Worm (Caenorhabditis elegans) whole organism, young adult: Measurements from ENCODE around the gene D2023.3.
A peak's percentile ranks its signal among the peaks of the same experiment; 100 is the strongest.

Experiments used
- B0035.1 ChIP-seq: sonication (generic microtip); optimal IDR thresholded peaks from 2 replicates; lab custom pipeline; 2016; ENCODE audit warnings: missing genetic modification characterization, mild to moderate bottlenecking, missing compliant biosample characterization, missing genotype, missing genetic modification reagents
- B0336.3 ChIP-seq: fragments of 200-800 bp; sonication (Bioruptor generic); IDR thresholded peaks from 2 replicates; pipeline ENCODE4 v1.3.6; 2022; ENCODE audit warnings: missing genetic modification characterization, missing compliant biosample characterization
- C06A6.2 ChIP-seq: fragments of 200-800 bp; sonication (Bioruptor generic); conservative IDR thresholded peaks from 2 replicates; pipeline ENCODE4 v1.3.6; 2022; ENCODE audit warnings: missing genetic modification characterization, missing compliant biosample characterization
- F23B12.7 ChIP-seq: sonication (generic microtip); optimal IDR thresholded peaks from 2 replicates; lab custom pipeline; 2017; ENCODE audit warnings: missing genetic modification characterization, mild to moderate bottlenecking, missing compliant biosample characterization, antibody characterized with exemption, moderate library complexity; ENCODE audit not compliant: insufficient read depth
- F37B4.10 ChIP-seq: fragments of 200-800 bp; sonication (Bioruptor generic); IDR thresholded peaks from 2 replicates; pipeline ENCODE4 v1.3.6; 2022; ENCODE audit warnings: missing genetic modification characterization, missing compliant biosample characterization
- F39B2.1 ChIP-seq: fragments of 200-800 bp; sonication (Bioruptor generic); IDR thresholded peaks from 2 replicates; pipeline ENCODE4 v1.3.6; 2022; ENCODE audit warnings: missing genetic modification reagents, missing genetic modification characterization, missing compliant biosample characterization
- F52B5.7 ChIP-seq: sonication (generic microtip); optimal IDR thresholded peaks from 2 replicates; lab custom pipeline; 2016; ENCODE audit warnings: mild to moderate bottlenecking, missing genetic modification characterization, missing compliant biosample characterization
- F55B11.4 ChIP-seq: sonication (generic microtip); optimal IDR thresholded peaks from 2 replicates; lab custom pipeline; 2016; ENCODE audit warnings: missing compliant biosample characterization, missing genetic modification characterization, borderline replicate concordance; ENCODE audit not compliant: insufficient read depth
- F57C9.4 ChIP-seq: sonication (generic microtip); optimal IDR thresholded peaks from 2 replicates; lab custom pipeline; 2017; ENCODE audit warnings: mild to moderate bottlenecking, missing genetic modification characterization, missing compliant biosample characterization
- T07F8.4 ChIP-seq: sonication (generic microtip); optimal IDR thresholded peaks from 2 replicates; lab custom pipeline; 2016; ENCODE audit warnings: mild to moderate bottlenecking, missing genetic modification characterization, moderate library complexity, missing compliant biosample characterization
- Y56A3A.18 ChIP-seq: fragments of 200-800 bp; sonication (Bioruptor generic); IDR thresholded peaks from 2 replicates; pipeline ENCODE4 v1.3.6; 2022; ENCODE audit warnings: missing genetic modification reagents, missing genetic modification characterization, missing compliant biosample characterization
- Y95B8A.8 ChIP-seq: fragments of 200-800 bp; sonication (Bioruptor generic); IDR thresholded peaks from 2 replicates; pipeline ENCODE4 v1.3.6; 2022; ENCODE audit warnings: missing genetic modification reagents, missing genetic modification characterization, missing compliant biosample characterization
- attf-3 ChIP-seq: fragments of 200-800 bp; sonication (Bioruptor generic); conservative IDR thresholded peaks from 2 replicates; pipeline ENCODE4 v1.3.6; 2022; ENCODE audit warnings: missing genetic modification reagents, missing genetic modification characterization, missing compliant biosample characterization
- bed-1 ChIP-seq: fragments of 200-800 bp; sonication (Bioruptor generic); IDR thresholded peaks from 2 replicates; pipeline ENCODE4 v1.3.6; 2022; ENCODE audit warnings: missing genetic modification reagents, missing genetic modification characterization, missing compliant biosample characterization
- ceh-100 ChIP-seq: fragments of 200-800 bp; sonication (Bioruptor generic); IDR thresholded peaks from 2 replicates; pipeline ENCODE4 v1.3.6; 2022; ENCODE audit warnings: missing genetic modification reagents, missing genetic modification characterization, missing compliant biosample characterization
- ceh-40 ChIP-seq: fragments of 200-800 bp; sonication (Bioruptor generic); IDR thresholded peaks from 2 replicates; pipeline ENCODE4 v1.3.6; 2022; ENCODE audit warnings: missing genetic modification characterization, missing compliant biosample characterization
- ceh-58 ChIP-seq: fragments of 200-800 bp; sonication (Bioruptor generic); IDR thresholded peaks from 2 replicates; pipeline ENCODE4 v1.3.6; 2022; ENCODE audit warnings: missing genetic modification characterization, missing compliant biosample characterization
- dox-1 ChIP-seq: fragments of 200-800 bp; sonication (Bioruptor generic); IDR thresholded peaks from 2 replicates; pipeline ENCODE4 v1.3.6; 2022; ENCODE audit warnings: missing genetic modification reagents, missing genetic modification characterization, missing compliant biosample characterization
- efl-1 ChIP-seq: fragments of 150-350 bp; optimal IDR thresholded peaks from 2 replicates; lab custom pipeline; 2014; ENCODE audit warnings: missing biosample characterization, missing genetic modification reagents, missing genetic modification characterization
- egrh-3 ChIP-seq: fragments of 200-800 bp; sonication (Bioruptor generic); IDR thresholded peaks from 2 replicates; pipeline ENCODE4 v1.3.6; 2022; ENCODE audit warnings: missing genetic modification reagents, missing genetic modification characterization, missing compliant biosample characterization
- ekl-4 ChIP-seq: fragments of 200-800 bp; sonication (Bioruptor generic); IDR thresholded peaks from 2 replicates; pipeline ENCODE4 v1.3.6; 2022; ENCODE audit warnings: missing genetic modification reagents, missing genetic modification characterization, missing compliant biosample characterization
- hmg-20 ChIP-seq: fragments of 200-800 bp; sonication (Bioruptor generic); IDR thresholded peaks from 2 replicates; pipeline ENCODE4 v1.3.6; 2022; ENCODE audit warnings: missing genetic modification reagents, missing genetic modification characterization, missing compliant biosample characterization
- hsf-1 ChIP-seq: fragments of 200-800 bp; sonication (Bioruptor generic); IDR thresholded peaks from 2 replicates; pipeline ENCODE4 v1.3.6; 2022; ENCODE audit warnings: missing genetic modification reagents, missing genetic modification characterization, missing compliant biosample characterization
- lag-1 ChIP-seq: fragments of 200-800 bp; sonication (Bioruptor generic); IDR thresholded peaks from 2 replicates; pipeline ENCODE4 v1.3.6; 2022; ENCODE audit warnings: missing genetic modification reagents, missing genetic modification characterization, missing compliant biosample characterization
- lin-26 ChIP-seq: fragments of 200-800 bp; sonication (Bioruptor generic); IDR thresholded peaks from 2 replicates; pipeline ENCODE4 v1.3.6; 2022; ENCODE audit warnings: missing genetic modification reagents, missing genetic modification characterization, missing compliant biosample characterization
- mcd-1 ChIP-seq: fragments of 200-800 bp; sonication (Bioruptor generic); IDR thresholded peaks from 2 replicates; pipeline ENCODE4 v1.3.6; 2022; ENCODE audit warnings: missing genetic modification reagents, missing genetic modification characterization, missing compliant biosample characterization
- mes-4 ChIP-seq: sonication (generic microtip); optimal IDR thresholded peaks from 2 replicates; lab custom pipeline; 2016; ENCODE audit warnings: missing genotype, missing genetic modification characterization, missing compliant biosample characterization
- nfya-1 ChIP-seq: sonication (generic microtip); optimal IDR thresholded peaks from 2 replicates; lab custom pipeline; 2017; ENCODE audit warnings: antibody characterized with exemption, missing compliant biosample characterization, missing genetic modification characterization, borderline replicate concordance; ENCODE audit not compliant: insufficient read depth
- nhr-27 ChIP-seq: fragments of 200-800 bp; sonication (Bioruptor generic); optimal IDR thresholded peaks from 2 replicates; lab custom pipeline; 2018; ENCODE audit warnings: mild to moderate bottlenecking, missing genetic modification characterization, moderate library complexity, missing compliant biosample characterization
- nhr-80 ChIP-seq: sonication (generic microtip); optimal IDR thresholded peaks from 2 replicates; lab custom pipeline; 2016; ENCODE audit warnings: missing genetic modification characterization, missing compliant biosample characterization
- nhr-90 ChIP-seq: sonication (generic microtip); optimal IDR thresholded peaks from 2 replicates; lab custom pipeline; 2016; ENCODE audit warnings: missing genotype, mild to moderate bottlenecking, missing genetic modification characterization, missing compliant biosample characterization
- pbrm-1 ChIP-seq: fragments of 200-800 bp; sonication (Bioruptor generic); IDR thresholded peaks from 2 replicates; pipeline ENCODE4 v1.3.6; 2022; ENCODE audit warnings: missing genetic modification reagents, missing genetic modification characterization, missing compliant biosample characterization
- rcor-1 ChIP-seq: fragments of 200-800 bp; sonication (Bioruptor generic); IDR thresholded peaks from 2 replicates; pipeline ENCODE4 v1.3.6; 2022; ENCODE audit warnings: missing genetic modification reagents, missing genetic modification characterization, missing compliant biosample characterization
- sdz-38 ChIP-seq: sonication (generic microtip); optimal IDR thresholded peaks from 2 replicates; lab custom pipeline; 2016; ENCODE audit warnings: missing genotype, missing genetic modification characterization, missing compliant biosample characterization
- snpc-3.4 ChIP-seq: sonication (generic microtip); optimal IDR thresholded peaks from 2 replicates; lab custom pipeline; 2017; ENCODE audit warnings: missing genetic modification characterization, mild to moderate bottlenecking, missing compliant biosample characterization, antibody characterized with exemption, moderate library complexity, missing genotype, missing genetic modification reagents
- somi-1 ChIP-seq: fragments of 200-800 bp; sonication (Bioruptor generic); optimal IDR thresholded peaks from 2 replicates; lab custom pipeline; 2018; ENCODE audit warnings: mild to moderate bottlenecking, missing genetic modification characterization, missing compliant biosample characterization
- tbp1 ChIP-seq: fragments of 200-800 bp; sonication (Bioruptor generic); optimal IDR thresholded peaks from 2 replicates; lab custom pipeline; 2018; ENCODE audit warnings: mild to moderate bottlenecking, missing genetic modification characterization, missing compliant biosample characterization
- tlf-1 ChIP-seq: fragments of 200-800 bp; sonication (Bioruptor generic); optimal IDR thresholded peaks from 2 replicates; lab custom pipeline; 2018; ENCODE audit warnings: mild to moderate bottlenecking, missing genetic modification characterization, missing compliant biosample characterization
- unc-130 ChIP-seq: sonication (generic microtip); optimal IDR thresholded peaks from 2 replicates; lab custom pipeline; 2016; ENCODE audit warnings: missing genetic modification reagents, missing genetic modification characterization, missing compliant biosample characterization
- zfh-2 ChIP-seq: fragments of 200-800 bp; sonication (Bioruptor generic); conservative IDR thresholded peaks from 2 replicates; pipeline ENCODE4 v1.3.6; 2022; ENCODE audit warnings: missing genetic modification reagents, missing genetic modification characterization, missing compliant biosample characterization
- ztf-6 ChIP-seq: fragments of 200-800 bp; sonication (Bioruptor generic); IDR thresholded peaks from 2 replicates; pipeline ENCODE4 v1.3.6; 2022; ENCODE audit warnings: missing genetic modification reagents, missing genetic modification characterization, missing compliant biosample characterization

The D2023.3 gene

DNA sequence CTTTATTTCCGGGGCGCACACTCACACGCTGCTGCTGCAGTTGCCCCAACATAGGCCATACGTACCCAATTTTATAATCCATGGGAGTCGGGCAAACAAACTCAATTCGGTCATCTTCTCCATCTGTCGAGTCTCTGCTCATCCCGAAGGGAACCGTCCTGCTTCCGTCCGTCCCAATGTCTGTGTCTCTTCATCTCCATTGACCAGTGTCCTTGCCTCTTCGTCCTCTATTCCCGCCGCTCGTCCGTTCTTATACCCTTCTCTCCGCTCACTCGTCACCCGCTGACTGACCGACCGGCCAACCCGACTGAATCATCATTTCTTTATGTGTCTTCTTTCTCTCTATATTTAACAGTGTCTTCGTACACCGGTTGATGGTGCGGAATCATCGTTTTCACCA, 33.0 kb upstream of the D2023.3 start (continued):
- TF ChIP-seq tbp1 (GFP tag; lab: Kevin White, UChicago) (peak; percentile 5), ekl-4 (peak; percentile 42; the same call in 1 of the 2 replicates), bed-1 (GFP tag; lab: Robert Waterston, UW) (no peak), dox-1 (peak; percentile 48; the same call in 1 of the 2 replicates), zfh-2 (GFP tag; lab: Robert Waterston, UW) (peak; percentile 88), ceh-40 (GFP tag; lab: Robert Waterston, UW) (no peak), ztf-6 (GFP tag; lab: Robert Waterston, UW) (no peak), mcd-1 (GFP tag; lab: Robert Waterston, UW) (0 out of 2 replicates have a peak, but pooled peaks have one; percentile 30), F39B2.1 (GFP tag; lab: Robert Waterston, UW) (no peak), F37B4.10 (GFP tag; lab: Robert Waterston, UW) (no peak), attf-3 (no peak), nhr-90 (tag; lab: Kevin White, UChicago) (no peak), C06A6.2 (GFP tag; lab: Robert Waterston, UW) (no peak), ceh-100 (GFP tag; lab: Robert Waterston, UW) (no peak), pbrm-1 (GFP tag; lab: Robert Waterston, UW) (no peak), nhr-80 (tag; lab: Kevin White, UChicago) (peak; percentile 31)

DNA sequence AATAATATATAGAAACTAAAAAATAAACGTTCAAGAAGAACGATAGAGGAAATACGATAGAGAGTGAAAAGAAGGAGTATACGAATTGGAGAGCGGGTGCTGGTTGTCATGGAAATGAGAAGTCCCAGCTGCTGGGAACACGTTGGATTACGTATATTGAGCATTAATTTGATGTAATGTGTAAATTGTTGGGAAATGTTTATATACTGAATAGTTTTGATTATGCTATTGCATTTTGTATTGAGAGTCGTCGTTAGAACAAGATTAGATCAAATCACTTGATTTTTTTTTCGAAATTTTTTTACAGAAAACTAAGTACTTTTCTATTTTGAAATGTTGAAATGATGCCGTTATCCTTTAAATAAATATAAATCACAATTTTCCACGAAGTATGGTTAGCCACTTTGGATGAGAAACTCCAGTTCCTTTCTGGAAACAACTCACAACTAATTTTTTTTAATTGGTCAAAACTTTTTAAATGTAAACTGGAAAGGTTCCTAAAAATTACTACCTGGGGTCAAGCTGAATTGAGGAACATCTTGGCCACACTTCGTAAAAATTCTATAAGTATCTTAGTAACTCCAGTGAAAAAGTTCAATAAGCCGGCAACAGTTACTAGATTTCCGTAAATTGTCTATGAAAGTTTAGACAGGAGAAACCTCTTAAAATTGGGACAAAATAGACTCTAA, 32.0 kb upstream of the D2023.3 start, which contains the start of gene nphp-4:
TSS of gene nphp-4 (minus strand) at position 51 of the 689 bp plus-strand sequence.
- TF ChIP-seq lag-1 (GFP tag; lab: Robert Waterston, UW) (no peak), rcor-1 (GFP tag; lab: Robert Waterston, UW) (no peak), Y95B8A.8 (GFP tag; lab: Robert Waterston, UW) (no peak), somi-1 (GFP tag; lab: Kevin White, UChicago) (no peak), lin-26 (GFP tag; lab: Robert Waterston, UW) (no peak), egrh-3 (GFP tag; lab: Robert Waterston, UW) (no peak), ekl-4 (no peak), F23B12.7 (tag; lab: Kevin White, UChicago) (no peak), zfh-2 (GFP tag; lab: Robert Waterston, UW) (no peak), efl-1 (GFP tag; lab: Kevin White, UChicago) (no peak), attf-3 (no peak), sdz-38 (no peak), snpc-3.4 (tag; lab: Kevin White, UChicago) (no peak), Y56A3A.18 (GFP tag; lab: Robert Waterston, UW) (no peak), hsf-1 (GFP tag; lab: Robert Waterston, UW) (no peak), ceh-58 (GFP tag; lab: Robert Waterston, UW) (no peak), nfya-1 (tag; lab: Kevin White, UChicago) (no peak)

DNA sequence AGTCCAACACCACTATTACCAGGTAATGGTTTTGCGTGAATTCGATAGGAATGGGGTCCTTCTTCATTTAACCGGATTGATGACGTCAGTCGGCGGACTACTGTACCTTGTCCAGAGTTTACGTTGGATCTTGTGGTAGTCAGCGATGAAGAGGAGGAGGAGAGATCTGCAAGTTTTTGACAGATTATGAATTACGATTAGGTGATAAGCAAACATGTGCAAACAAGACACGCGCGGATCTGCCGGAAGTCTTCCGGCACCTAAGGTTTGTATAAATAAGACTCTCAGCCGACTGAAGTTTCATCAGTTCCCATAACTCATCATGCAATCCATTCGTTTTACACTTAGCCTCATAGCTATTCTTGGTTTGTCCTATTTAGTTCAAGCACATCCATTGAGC, 27.4 kb upstream of the D2023.3 start, which contains the start of gene idpb-5:
TSS of gene idpb-5 (plus strand) at position 301 of the 400 bp plus-strand sequence.
- TF ChIP-seq nhr-80 (tag; lab: Kevin White, UChicago) (no peak), efl-1 (GFP tag; lab: Kevin White, UChicago) (no peak), tlf-1 (GFP tag; lab: Kevin White, UChicago) (no peak), attf-3 (no peak), unc-130 (GFP tag; lab: Kevin White, UChicago) (no peak), B0035.1 (tag; lab: Kevin White, UChicago) (no peak), F52B5.7 (tag; lab: Kevin White, UChicago) (no peak), nhr-27 (no peak), F37B4.10 (GFP tag; lab: Robert Waterston, UW) (no peak), B0336.3 (GFP tag; lab: Robert Waterston, UW) (no peak), nfya-1 (tag; lab: Kevin White, UChicago) (no peak), hmg-20 (GFP tag; lab: Robert Waterston, UW) (no peak), T07F8.4 (tag; lab: Kevin White, UChicago) (no peak), mes-4 (tag; lab: Kevin White, UChicago) (no peak), F57C9.4 (no peak), somi-1 (GFP tag; lab: Kevin White, UChicago) (no peak), F55B11.4 (tag; lab: Kevin White, UChicago) (no peak)
